Fruit fly (Drosophila melanogaster): Measurements from ENCODE around the gene CG4849.

CG4849 gene

DNA sequence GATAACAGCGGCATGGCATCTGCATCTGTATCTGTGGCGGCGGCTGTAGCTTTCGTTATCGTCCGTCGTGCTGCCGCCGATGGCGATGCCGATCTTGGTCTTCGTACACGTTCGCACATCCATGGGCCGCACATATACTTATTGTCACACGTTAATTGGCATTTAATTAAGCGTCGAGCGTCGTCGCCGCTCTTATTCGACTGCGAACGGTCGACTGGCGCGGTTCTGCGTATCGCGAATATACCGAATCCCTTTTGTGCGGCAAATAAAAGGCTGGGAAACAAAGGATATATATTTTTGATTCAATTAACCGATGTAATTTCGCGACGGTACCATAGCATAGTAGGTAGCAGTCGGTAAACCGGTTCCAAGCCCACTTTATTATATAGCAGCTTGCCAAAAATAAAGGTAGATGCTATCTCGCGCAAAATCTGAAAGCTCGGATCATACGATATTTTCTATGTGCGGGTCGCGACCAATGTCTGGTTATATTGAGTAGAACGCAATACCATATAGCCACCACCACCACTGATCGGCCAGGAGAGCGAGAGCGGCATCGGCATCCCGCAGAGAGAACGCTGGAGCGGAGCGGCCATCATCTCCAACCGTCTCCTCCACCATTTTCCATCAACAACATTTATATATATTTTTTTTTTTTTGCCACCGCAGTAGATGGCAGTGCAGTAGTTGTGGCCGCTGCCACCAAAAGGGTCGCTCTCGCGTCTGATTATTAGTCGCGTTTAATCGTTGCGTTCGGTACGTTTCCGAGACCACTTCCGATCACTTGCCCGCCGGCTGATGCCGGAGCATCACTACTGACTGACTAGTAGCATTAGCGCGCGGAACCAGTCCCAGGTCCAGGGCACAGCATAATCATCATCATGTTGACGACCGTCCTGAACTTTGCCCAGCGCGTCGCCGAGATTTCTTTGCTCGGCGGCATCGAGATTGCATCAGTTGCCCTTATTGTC is 37.9 kb upstream of the CG4849 start, which contains the start of gene mino (continued):
- TF ChIP-seq Atf3 (GFP tag; optimal IDR thresholded peaks at IDR 0.05) = no peak
- no peak for TF ChIP-seq CG15696 (tag; optimal IDR thresholded peaks at IDR 0.05)
- no peak for TF ChIP-seq Asciz (GFP tag; optimal IDR thresholded peaks at IDR 0.05)
- no peak for TF ChIP-seq CG10366 (GFP tag; IDR thresholded peaks at IDR 0.05)
- TF ChIP-seq CG30403 (GFP tag; optimal IDR thresholded peaks at IDR 0.05) = no peak
- TF ChIP-seq D19B (GFP tag; optimal IDR thresholded peaks at IDR 0.05) = no peak
- TF ChIP-seq CG2875 (GFP tag; optimal IDR thresholded peaks at IDR 0.05) = no peak
- no peak for TF ChIP-seq CG17186 (GFP tag; optimal IDR thresholded peaks at IDR 0.05)
- no peak for TF ChIP-seq Optix (GFP tag; IDR thresholded peaks at IDR 0.05)
- TF ChIP-seq CG14860 (GFP tag; IDR thresholded peaks at IDR 0.05; ENCODE audit: partially characterized antibody) = no peak
- TF ChIP-seq Opbp (GFP tag; IDR thresholded peaks at IDR 0.05; ENCODE audit: partially characterized antibody) = no peak
- TF ChIP-seq CG15011 (GFP tag; optimal IDR thresholded peaks at IDR 0.05) = no peak
- no peak for TF ChIP-seq emc (GFP tag; optimal IDR thresholded peaks at IDR 0.05)
- no peak for TF ChIP-seq HLHmδ (GFP tag; optimal IDR thresholded peaks at IDR 0.05)
- TF ChIP-seq HLH54F (GFP tag; optimal IDR thresholded peaks at IDR 0.05) = no peak
- no peak for TF ChIP-seq lbe (GFP tag; optimal IDR thresholded peaks at IDR 0.05)
- TF ChIP-seq hth (optimal IDR thresholded peaks at IDR 0.05) = no peak
- TF ChIP-seq NC2β (GFP tag; optimal IDR thresholded peaks at IDR 0.05) = no peak
- peak; percentile 22 for TF ChIP-seq sqz (GFP tag; optimal IDR thresholded peaks at IDR 0.05)
- TF ChIP-seq Lim3 (GFP tag; IDR thresholded peaks at IDR 0.05) = no peak
- no peak for TF ChIP-seq grau (tag; optimal IDR thresholded peaks at IDR 0.05)
- TF ChIP-seq croc (GFP tag; conservative IDR thresholded peaks at IDR 0.05) = no peak
- TF ChIP-seq H2.0 (GFP tag; IDR thresholded peaks at IDR 0.05) = no peak
- no peak for TF ChIP-seq PHDP (tag; optimal IDR thresholded peaks at IDR 0.05)
- peak; percentile 45 for TF ChIP-seq sens (GFP tag)
- no peak for TF ChIP-seq CG3838 (GFP tag; optimal IDR thresholded peaks at IDR 0.05)
- TF ChIP-seq CG31224 (GFP tag; IDR thresholded peaks at IDR 0.05) = no peak
- TF ChIP-seq Hey (tag; optimal IDR thresholded peaks at IDR 0.05) = no peak
- TF ChIP-seq btn (GFP tag; optimal IDR thresholded peaks at IDR 0.05) = no peak
- no peak for TF ChIP-seq pnt (GFP tag; optimal IDR thresholded peaks at IDR 0.05)
- TF ChIP-seq ttk (GFP tag; IDR thresholded peaks at IDR 0.05) = no peak
- no peak for TF ChIP-seq fd64A (GFP tag; optimal IDR thresholded peaks at IDR 0.05)
- no peak for TF ChIP-seq Side (GFP tag; optimal IDR thresholded peaks at IDR 0.05)
- TF ChIP-seq CG7556 (GFP tag; optimal IDR thresholded peaks at IDR 0.05) = no peak
- no peak for TF ChIP-seq cad (GFP tag; optimal IDR thresholded peaks at IDR 0.05)
- TF ChIP-seq pzg (GFP tag; optimal IDR thresholded peaks at IDR 0.05) = no peak
- no peak for TF ChIP-seq CG1603 (tag; optimal IDR thresholded peaks at IDR 0.05)
- 0 out of 3 replicates have a peak, but pooled peaks have one; percentile 16 for TF ChIP-seq CG34224 (GFP tag; IDR thresholded peaks at IDR 0.05; ENCODE audit: partially characterized antibody)
- no peak for TF ChIP-seq bcd (GFP tag; optimal IDR thresholded peaks at IDR 0.05)
- no peak for TF ChIP-seq jing (GFP tag; optimal IDR thresholded peaks at IDR 0.05)
- no peak for TF ChIP-seq CG4404 (GFP tag; IDR thresholded peaks at IDR 0.05)
- TF ChIP-seq her (GFP tag; optimal IDR thresholded peaks at IDR 0.05) = no peak
- TF ChIP-seq dati (GFP tag; IDR thresholded peaks at IDR 0.05) = 0 out of 2 replicates have a peak, but pooled peaks have one; percentile 26
- no peak for TF ChIP-seq CG9609 (GFP tag; optimal IDR thresholded peaks at IDR 0.05)
- no peak for TF ChIP-seq Hmx (GFP tag; optimal IDR thresholded peaks at IDR 0.05)
- no peak for TF ChIP-seq Doc3 (GFP tag; IDR thresholded peaks at IDR 0.05; ENCODE audit: partially characterized antibody)
- no peak for TF ChIP-seq phol (tag; optimal IDR thresholded peaks at IDR 0.05)
- TF ChIP-seq Tbp (GFP tag; optimal IDR thresholded peaks at IDR 0.05) = no peak
- no peak for TF ChIP-seq sim (GFP tag; IDR thresholded peaks at IDR 0.05)
- no peak for TF ChIP-seq Pdp1 (GFP tag; optimal IDR thresholded peaks at IDR 0.05)
